Worm (Caenorhabditis elegans): ENCODE results near the gene K11H12.11.

DNA sequence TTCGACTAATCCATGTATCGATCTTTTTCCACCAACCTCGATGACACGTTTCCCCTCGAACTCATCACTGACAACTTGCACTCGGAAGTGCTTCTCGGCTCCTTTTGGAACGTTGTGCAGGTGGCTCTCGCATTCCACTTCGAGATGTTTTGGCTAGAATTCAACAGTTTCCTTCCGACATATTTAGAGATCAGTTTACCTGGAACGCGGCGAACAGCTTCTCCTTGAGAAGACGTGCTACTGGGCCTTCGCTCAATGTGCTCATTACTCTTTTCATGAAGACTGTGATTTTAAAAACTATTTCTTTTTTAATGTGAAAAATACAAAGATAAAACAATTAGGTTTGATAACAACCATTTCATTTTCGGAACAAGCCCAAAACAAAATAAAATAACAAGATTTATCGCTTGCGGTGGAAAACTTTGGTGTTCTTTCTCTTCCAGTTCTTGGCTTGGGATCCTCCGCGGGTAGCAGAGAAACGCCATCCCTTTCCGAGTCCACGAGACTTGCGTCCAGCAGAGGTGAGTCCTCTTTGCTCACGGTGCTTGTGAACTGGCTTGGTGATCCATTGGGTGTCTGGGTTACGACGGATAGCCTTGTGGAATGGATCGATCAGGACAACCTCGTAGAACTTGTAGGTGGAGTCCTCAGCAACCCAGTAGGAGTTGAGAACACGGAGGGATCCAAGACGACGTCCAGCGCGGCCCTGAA lies 17.1 kb downstream of the K11H12.11 start, which contains the start of gene K11H12.1:
- TF ChIP-seq ceh-27 (GFP tag; optimal IDR thresholded peaks at IDR 0.05) (no peak), nfya-2 (GFP tag; IDR thresholded peaks at IDR 0.05) (peak; percentile 80; the same call in 1 of the 2 replicates), snpc-4 (GFP tag; optimal IDR thresholded peaks at IDR 0.05) (no peak), snpc-4 (tag; optimal IDR thresholded peaks at IDR 0.05) (peak in 2 of 4 experiments; percentile 12 to 45), hlh-26 (GFP tag; conservative IDR thresholded peaks at IDR 0.05) (no peak), F23B12.7 (tag; optimal IDR thresholded peaks at IDR 0.05; ENCODE audit: insufficient read depth) (no peak), ama-1 (optimal IDR thresholded peaks at IDR 0.05) (no peak), ama-1 (GFP tag; optimal IDR thresholded peaks at IDR 0.05) (no peak), K12H6.12 (tag; optimal IDR thresholded peaks at IDR 0.05) (no peak), nhr-27 (tag; optimal IDR thresholded peaks at IDR 0.05) (no peak)

Measured in whole organism, young adult.